Worm (Caenorhabditis elegans): ENCODE data around the gene Y105C5B.18.

The Y105C5B.18 gene

ce11 chrIV:15933100-15933499 lies 31.3 kb upstream of the Y105C5B.18 start (continued):
- peak; percentile 17 to 24 for TF ChIP-seq daf-16 (GFP tag; optimal IDR thresholded peaks at IDR 0.05)
- peak; percentile 67 for TF ChIP-seq daf-16 (tag; optimal IDR thresholded peaks at IDR 0.05)
- peak; percentile 11 for TF ChIP-seq nhr-6 (tag; optimal IDR thresholded peaks at IDR 0.05)
- peak; percentile 80 for TF ChIP-seq lin-1 (GFP tag; IDR thresholded peaks at IDR 0.05)
- peak; percentile 78 for TF ChIP-seq vab-7 (GFP tag; IDR thresholded peaks at IDR 0.05)
- peak; percentile 37 for TF ChIP-seq duxl-1 (tag; optimal IDR thresholded peaks at IDR 0.05; ENCODE audit: poor library complexity)
- TF ChIP-seq ZK337.2 (GFP tag; IDR thresholded peaks at IDR 0.05) = peak; percentile 40; the same call in 1 of the 2 replicates
- peak; percentile 46; the same call in 1 of the 2 replicates for TF ChIP-seq hmg-1.1 (GFP tag; IDR thresholded peaks at IDR 0.05)
- peak; percentile 73 for TF ChIP-seq T26A8.4 (GFP tag; IDR thresholded peaks at IDR 0.05)
- peak; percentile 41 for TF ChIP-seq dmd-6 (GFP tag; IDR thresholded peaks at IDR 0.05)
- peak; percentile 44; the same call in 1 of the 2 replicates for TF ChIP-seq Y48G9A.11 (GFP tag; IDR thresholded peaks at IDR 0.05)
- TF ChIP-seq daf-19 (GFP tag; conservative IDR thresholded peaks at IDR 0.05) = peak; percentile 52; the same call in 1 of the 2 replicates
- peak; percentile 98 for TF ChIP-seq snpc-1.2 (GFP tag; IDR thresholded peaks at IDR 0.05)
- TF ChIP-seq F26F4.8 (GFP tag; conservative IDR thresholded peaks at IDR 0.05) = peak; percentile 63

ce11 chrIV:15933814-15934213 lies 30.6 kb upstream of the Y105C5B.18 start, which contains the start of gene srv-16:
Gene srv-16 (minus strand): TSS chrIV:15933914.
- TF ChIP-seq snpc-1.2 (GFP tag; IDR thresholded peaks at IDR 0.05) (no peak), lin-15B (tag; optimal IDR thresholded peaks at IDR 0.05) (no peak), mep-1 (tag; optimal IDR thresholded peaks at IDR 0.05) (no peak), T26A8.4 (GFP tag; IDR thresholded peaks at IDR 0.05) (no peak), nhr-42 (GFP tag; IDR thresholded peaks at IDR 0.05) (no peak), pqm-1 (tag; optimal IDR thresholded peaks at IDR 0.05) (no peak), vab-7 (GFP tag; IDR thresholded peaks at IDR 0.05) (no peak), unc-62 (GFP tag; optimal IDR thresholded peaks at IDR 0.05 in 1 of 2) (no peak), unc-62 (tag; optimal IDR thresholded peaks at IDR 0.05) (no peak), hlh-30 (tag; optimal IDR thresholded peaks at IDR 0.05; ENCODE audit: insufficient read depth) (no peak), hmg-1.1 (GFP tag; IDR thresholded peaks at IDR 0.05) (no peak), duxl-1 (tag; optimal IDR thresholded peaks at IDR 0.05; ENCODE audit: poor library complexity) (no peak), unc-39 (tag; optimal IDR thresholded peaks at IDR 0.05) (no peak), nhr-76 (tag; optimal IDR thresholded peaks at IDR 0.05) (no peak), nhr-41 (GFP tag; IDR thresholded peaks at IDR 0.05) (no peak), tag-97 (GFP tag; IDR thresholded peaks at IDR 0.05) (no peak), pha-4 (GFP tag; IDR thresholded peaks at IDR 0.05) (no peak), pha-4 (tag; optimal IDR thresholded peaks at IDR 0.05) (no peak), mdl-1 (tag; optimal IDR thresholded peaks at IDR 0.05) (no peak)

DNA sequence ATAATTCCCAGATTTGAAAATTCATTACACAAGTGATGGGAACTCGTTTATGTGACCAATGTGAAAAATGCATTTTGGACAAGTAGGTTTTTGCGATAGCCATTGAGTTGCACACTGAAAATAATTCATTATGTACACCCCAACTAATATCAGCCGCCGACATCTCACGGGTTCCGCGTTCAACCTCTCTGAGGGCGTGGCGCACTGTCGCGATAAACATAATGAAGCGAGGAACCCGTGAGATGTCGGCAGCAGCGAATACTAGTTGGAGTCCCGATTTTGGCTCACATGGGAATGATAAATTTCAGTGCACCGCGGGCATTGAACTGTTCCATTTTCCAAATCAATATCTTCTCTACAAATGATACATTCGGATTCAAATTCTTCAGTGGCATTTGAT lies 27.3 kb upstream of the Y105C5B.18 start:
- TF ChIP-seq nhr-77 (tag; optimal IDR thresholded peaks at IDR 0.05) = no peak
- no peak for TF ChIP-seq ceh-62 (tag; optimal IDR thresholded peaks at IDR 0.05)
- no peak for TF ChIP-seq pqm-1 (tag; optimal IDR thresholded peaks at IDR 0.05)
- TF ChIP-seq nhr-102 (tag; optimal IDR thresholded peaks at IDR 0.05) = no peak
- peak; percentile 63 for TF ChIP-seq snpc-1.2 (GFP tag; IDR thresholded peaks at IDR 0.05)
- no peak for TF ChIP-seq nhr-11 (tag; optimal IDR thresholded peaks at IDR 0.05)

DNA sequence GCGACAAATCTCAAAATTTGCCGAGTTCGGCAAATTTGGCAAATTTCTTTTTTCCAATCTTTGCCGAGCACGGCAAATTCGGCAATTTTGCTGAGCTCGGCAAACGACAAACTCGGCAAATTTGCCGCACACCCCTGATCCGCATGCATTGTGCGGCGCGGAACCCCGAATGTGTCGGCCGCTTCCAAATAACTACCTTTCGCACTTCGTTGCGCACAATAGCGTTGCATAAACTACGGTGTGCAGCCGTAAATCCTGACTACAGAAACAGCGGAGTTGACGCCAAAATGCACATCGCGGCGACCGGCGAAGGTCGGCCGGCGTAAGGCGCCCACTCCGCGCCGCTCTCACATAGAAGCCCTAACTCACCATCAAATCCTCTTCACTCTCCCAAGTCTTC lies 25.9 kb upstream of the Y105C5B.18 start:
- TF ChIP-seq php-3 (GFP tag; IDR thresholded peaks at IDR 0.05) (0 out of 2 replicates have a peak, but pooled peaks have one; percentile 46), set-16 (GFP tag; IDR thresholded peaks at IDR 0.05) (peak; percentile 41; the same call in 1 of the 2 replicates), mxl-3 (GFP tag; optimal IDR thresholded peaks at IDR 0.05) (no peak), rbr-2 (tag; optimal IDR thresholded peaks at IDR 0.05) (no peak), snpc-1.2 (GFP tag; IDR thresholded peaks at IDR 0.05) (peak; percentile 92)

All from whole organism, L4 larva.